Worm (Caenorhabditis elegans): ENCODE results near the gene npr-20.

The npr-20 gene

ce11 chrII:8865078-8865477 lies at the start of gene npr-20:
npr-20 (minus strand) TSS chrII:8865178.
- no peak for TF ChIP-seq unc-62 (GFP tag; optimal IDR thresholded peaks at IDR 0.05)

ce11 chrII:8914654-8915053 lies 49.7 kb upstream of the npr-20 start:
- TF ChIP-seq unc-62 (GFP tag; optimal IDR thresholded peaks at IDR 0.05) = no peak

- no peak for TF ChIP-seq unc-62 (GFP tag; optimal IDR thresholded peaks at IDR 0.05)
Observed at ce11 chrII:8912523-8913017, 47.6 kb upstream of the npr-20 start.

- no peak for TF ChIP-seq unc-62 (GFP tag; optimal IDR thresholded peaks at IDR 0.05)
Observed at ce11 chrII:8911929-8912328, 47.0 kb upstream of the npr-20 start, which contains the start of gene B0457.4. B0457.4 (minus strand) TSS chrII:8912029.

- no peak for TF ChIP-seq unc-62 (GFP tag; optimal IDR thresholded peaks at IDR 0.05)
Observed at ce11 chrII:8903871-8904270, 38.9 kb upstream of the npr-20 start.

- no peak for TF ChIP-seq unc-62 (GFP tag; optimal IDR thresholded peaks at IDR 0.05)
Observed at ce11 chrII:8899357-8899748, 34.4 kb upstream of the npr-20 start.

ce11 chrII:8898582-8899356 lies 33.8 kb upstream of the npr-20 start:
- no peak for TF ChIP-seq unc-62 (GFP tag; optimal IDR thresholded peaks at IDR 0.05)

- TF ChIP-seq unc-62 (GFP tag; optimal IDR thresholded peaks at IDR 0.05) = no peak
Observed at ce11 chrII:8897244-8897643, 32.3 kb upstream of the npr-20 start.

- TF ChIP-seq unc-62 (GFP tag; optimal IDR thresholded peaks at IDR 0.05) = no peak
Observed at ce11 chrII:8896541-8896940, 31.6 kb upstream of the npr-20 start, which contains the start of gene lat-1. lat-1 (plus strand) TSS chrII:8896841.

- TF ChIP-seq unc-62 (GFP tag; optimal IDR thresholded peaks at IDR 0.05) = no peak
Observed at ce11 chrII:8895895-8896294, 30.9 kb upstream of the npr-20 start.

ce11 chrII:8895398-8895797 lies 30.4 kb upstream of the npr-20 start:
- TF ChIP-seq unc-62 (GFP tag; optimal IDR thresholded peaks at IDR 0.05) = no peak

- no peak for TF ChIP-seq unc-62 (GFP tag; optimal IDR thresholded peaks at IDR 0.05)
Observed at ce11 chrII:8891606-8892005, 26.6 kb upstream of the npr-20 start.

- TF ChIP-seq unc-62 (GFP tag; optimal IDR thresholded peaks at IDR 0.05) = no peak
Observed at ce11 chrII:8891042-8891441, 26.1 kb upstream of the npr-20 start.

- TF ChIP-seq unc-62 (GFP tag; optimal IDR thresholded peaks at IDR 0.05) = no peak
Observed at ce11 chrII:8890530-8890929, 25.6 kb upstream of the npr-20 start.

- no peak for TF ChIP-seq unc-62 (GFP tag; optimal IDR thresholded peaks at IDR 0.05)
Observed at ce11 chrII:8890017-8890416, 25.0 kb upstream of the npr-20 start.

ce11 chrII:8889589-8889988 lies 24.6 kb upstream of the npr-20 start:
- no peak for TF ChIP-seq unc-62 (GFP tag; optimal IDR thresholded peaks at IDR 0.05)

- no peak for TF ChIP-seq unc-62 (GFP tag; optimal IDR thresholded peaks at IDR 0.05)
Observed at ce11 chrII:8884262-8884949, 19.4 kb upstream of the npr-20 start, which contains the start of the genes T07D4.5 and ddx-19. T07D4.5 (minus strand) TSS chrII:8884332. ddx-19 (plus strand) TSS chrII:8884899.

All from whole organism, dauer.